Fruit fly (Drosophila melanogaster): ENCODE measurements around the gene SmB.

The SmB gene

DNA sequence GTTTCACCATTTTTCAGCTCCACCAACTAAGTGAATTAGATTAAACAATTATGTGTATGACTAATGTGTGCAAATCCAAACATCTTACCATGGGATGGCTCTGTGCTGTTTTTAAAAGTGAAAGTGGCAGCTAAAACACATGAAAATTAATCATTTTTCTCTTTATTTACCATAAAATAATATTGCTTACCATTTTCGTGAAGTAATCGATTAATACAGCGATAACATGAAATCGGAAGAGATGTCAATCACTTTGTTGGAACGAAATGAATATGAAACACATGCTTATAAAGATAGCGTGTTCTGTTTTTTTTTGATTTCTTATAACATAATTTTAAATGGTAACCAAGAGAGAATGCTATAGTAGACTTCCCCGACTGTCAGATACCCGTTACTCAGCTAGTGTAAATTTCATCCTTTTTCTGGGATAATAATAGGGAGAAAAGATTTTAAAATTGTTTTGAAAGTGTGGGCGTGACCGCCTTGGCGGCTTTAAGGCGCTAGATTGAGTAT lies 22.6 kb downstream of the SmB start (continued):
- TF ChIP-seq inv (GFP tag; IDR thresholded peaks at IDR 0.05; ENCODE audit: partially characterized antibody) (0 out of 2 replicates have a peak, but pooled peaks have one; percentile 22), ftz-f1 (GFP tag; optimal IDR thresholded peaks at IDR 0.05) (no peak), CG8924 (tag; optimal IDR thresholded peaks at IDR 0.05) (peak; percentile 79), CG4617 (GFP tag; optimal IDR thresholded peaks at IDR 0.05; ENCODE audit: borderline replicate concordance) (peak; percentile 57), ase (GFP tag; IDR thresholded peaks at IDR 0.05) (no peak), CG14860 (GFP tag; IDR thresholded peaks at IDR 0.05; ENCODE audit: partially characterized antibody) (peak; percentile 42; the same call in 1 of the 3 replicates), CG1832 (GFP tag; optimal IDR thresholded peaks at IDR 0.05) (no peak), caup (GFP tag; optimal IDR thresholded peaks at IDR 0.05; ENCODE audit: severe bottlenecking) (no peak), zfh2 (GFP tag; optimal IDR thresholded peaks at IDR 0.05) (no peak), klu (GFP tag; IDR thresholded peaks at IDR 0.05) (no peak), Adf1 (GFP tag; IDR thresholded peaks at IDR 0.05) (no peak), CG6854 (GFP tag; optimal IDR thresholded peaks at IDR 0.05) (no peak), sna (GFP tag; IDR thresholded peaks at IDR 0.05; ENCODE audit: partially characterized antibody) (peak; percentile 58; the same call in 1 of the 2 replicates), CG4360 (GFP tag; IDR thresholded peaks at IDR 0.05) (no peak), cwo (GFP tag; optimal IDR thresholded peaks at IDR 0.05) (no peak), CG11723 (GFP tag; optimal IDR thresholded peaks at IDR 0.05) (peak; percentile 49), CG11398 (GFP tag; optimal IDR thresholded peaks at IDR 0.05) (no peak), trem (tag; optimal IDR thresholded peaks at IDR 0.05) (peak; percentile 18), hkb (optimal IDR thresholded peaks at IDR 0.05) (no peak), hkb (GFP tag; IDR thresholded peaks at IDR 0.05) (no peak), CG2678 (tag; optimal IDR thresholded peaks at IDR 0.05) (no peak), CG14050 (GFP tag; IDR thresholded peaks at IDR 0.05) (no peak), MBD-R2 (GFP tag; IDR thresholded peaks at IDR 0.05) (peak; percentile 52), CG7372 (GFP tag; IDR thresholded peaks at IDR 0.05) (no peak), CG12659 (GFP tag; optimal IDR thresholded peaks at IDR 0.05) (peak; percentile 57), Rfx (GFP tag; IDR thresholded peaks at IDR 0.05) (no peak), wor (GFP tag; IDR thresholded peaks at IDR 0.05) (no peak), CG3995 (GFP tag; optimal IDR thresholded peaks at IDR 0.05) (peak; percentile 60), jumu (GFP tag; optimal IDR thresholded peaks at IDR 0.05) (no peak), CHES-1-like (GFP tag; optimal IDR thresholded peaks at IDR 0.05) (no peak), CG5180 (GFP tag; optimal IDR thresholded peaks at IDR 0.05) (no peak), zen2 (GFP tag; IDR thresholded peaks at IDR 0.05; ENCODE audit: partially characterized antibody) (no peak), CG3847 (GFP tag; IDR thresholded peaks at IDR 0.05) (no peak), CG6254 (GFP tag; optimal IDR thresholded peaks at IDR 0.05) (no peak), mam (GFP tag; optimal IDR thresholded peaks at IDR 0.05) (peak; percentile 25), row (GFP tag; IDR thresholded peaks at IDR 0.05) (peak; percentile 60)

- TF ChIP-seq odd (GFP tag; optimal IDR thresholded peaks at IDR 0.05) (peak; percentile 56), lab (GFP tag; optimal IDR thresholded peaks at IDR 0.05) (no peak), Optix (GFP tag; IDR thresholded peaks at IDR 0.05) (no peak), unc-4 (GFP tag; IDR thresholded peaks at IDR 0.05; ENCODE audit: partially characterized antibody) (0 out of 2 replicates have a peak, but pooled peaks have one; percentile 6), mld (GFP tag; IDR thresholded peaks at IDR 0.05; ENCODE audit: partially characterized antibody) (no peak), MESR4 (GFP tag; optimal IDR thresholded peaks at IDR 0.05) (peak; percentile 70), CG15514 (GFP tag; optimal IDR thresholded peaks at IDR 0.05) (no peak), CG7839 (tag; optimal IDR thresholded peaks at IDR 0.05) (no peak), CG6654 (GFP tag; optimal IDR thresholded peaks at IDR 0.05) (no peak), ERR (GFP tag; optimal IDR thresholded peaks at IDR 0.05) (no peak), CG6765 (GFP tag; optimal IDR thresholded peaks at IDR 0.05) (no peak), Pdp1 (GFP tag; optimal IDR thresholded peaks at IDR 0.05) (peak in 1 of 2 experiments; percentile 74), Asciz (GFP tag; optimal IDR thresholded peaks at IDR 0.05) (peak; percentile 24), nom (GFP tag; optimal IDR thresholded peaks at IDR 0.05) (peak; percentile 36)
These were observed 29.4 kb downstream of the SmB start for dm6 chr2L:10396877-10397587.
